Fruit fly (Drosophila melanogaster): ENCODE measurements around the gene Polr2C.

Polr2C gene

dm6 chr2L:13835002-13835910, 2.1 kb downstream of the Polr2C start, which contains the start of the genes mRpS23 and CenG1A (continued):
- TF ChIP-seq dmrt11E (tag; optimal IDR thresholded peaks at IDR 0.05) (peak; percentile 99), CG15073 (GFP tag; optimal IDR thresholded peaks at IDR 0.05) (peak; percentile 94), TFAM (GFP tag; optimal IDR thresholded peaks at IDR 0.05) (peak; percentile 97), h (optimal IDR thresholded peaks at IDR 0.05) (no peak), dmrt99B (tag; optimal IDR thresholded peaks at IDR 0.05) (peak; percentile 100), Spps (tag; optimal IDR thresholded peaks at IDR 0.05) (peak; percentile 99), CG15479 (GFP tag; optimal IDR thresholded peaks at IDR 0.05) (peak; percentile 80), Antp (GFP tag; optimal IDR thresholded peaks at IDR 0.05) (peak; percentile 100), slou (GFP tag; optimal IDR thresholded peaks at IDR 0.05) (peak; percentile 99), oc (tag; optimal IDR thresholded peaks at IDR 0.05) (peak; percentile 100), CG17359 (tag; optimal IDR thresholded peaks at IDR 0.05) (peak; percentile 100), her (GFP tag; optimal IDR thresholded peaks at IDR 0.05) (peak; percentile 98), CG18262 (tag; optimal IDR thresholded peaks at IDR 0.05) (peak; percentile 100), abd-A (tag; optimal IDR thresholded peaks at IDR 0.05) (no peak), CG15269 (tag; optimal IDR thresholded peaks at IDR 0.05) (peak; percentile 100), maf-S (GFP tag; optimal IDR thresholded peaks at IDR 0.05) (peak; percentile 100), CG12236 (GFP tag; optimal IDR thresholded peaks at IDR 0.05) (peak; percentile 99), HLH54F (GFP tag; optimal IDR thresholded peaks at IDR 0.05) (peak; percentile 100), CoRest (tag; optimal IDR thresholded peaks at IDR 0.05) (peak; percentile 100), ssp (GFP tag; IDR thresholded peaks at IDR 0.05) (peak; percentile 97), CG10979 (tag; optimal IDR thresholded peaks at IDR 0.05) (peak; percentile 100), schlank (tag; optimal IDR thresholded peaks at IDR 0.05) (peak; percentile 100), CG2678 (tag; optimal IDR thresholded peaks at IDR 0.05) (peak; percentile 100), bowl (GFP tag; IDR thresholded peaks at IDR 0.05) (peak; percentile 100), CG15514 (GFP tag; optimal IDR thresholded peaks at IDR 0.05) (peak; percentile 96), CG2712 (tag; optimal IDR thresholded peaks at IDR 0.05) (peak; percentile 100), Mad (GFP tag; optimal IDR thresholded peaks at IDR 0.05) (peak; percentile 100), CTCF (GFP tag; optimal IDR thresholded peaks at IDR 0.05) (peak; percentile 82), CG17186 (GFP tag; optimal IDR thresholded peaks at IDR 0.05) (peak; percentile 98), Dref (GFP tag; IDR thresholded peaks at IDR 0.05) (peak; percentile 70), pnt (GFP tag; optimal IDR thresholded peaks at IDR 0.05) (peak; percentile 100), eve (GFP tag; optimal IDR thresholded peaks at IDR 0.05) (peak in 1 of 2 experiments; percentile 62), CG4617 (GFP tag; optimal IDR thresholded peaks at IDR 0.05; ENCODE audit: borderline replicate concordance) (peak; percentile 100), CG16813 (GFP tag; IDR thresholded peaks at IDR 0.05; ENCODE audit: partially characterized antibody) (peak; percentile 79), Rfx (GFP tag; IDR thresholded peaks at IDR 0.05) (peak; percentile 100), salm (tag; optimal IDR thresholded peaks at IDR 0.05) (peak; percentile 100), zen (tag; optimal IDR thresholded peaks at IDR 0.05) (peak; percentile 100), CG9437 (GFP tag; optimal IDR thresholded peaks at IDR 0.05) (peak; percentile 96), mam (GFP tag; optimal IDR thresholded peaks at IDR 0.05) (peak; percentile 100), Bgb (GFP tag; IDR thresholded peaks at IDR 0.05; ENCODE audit: partially characterized antibody) (peak; percentile 70), CG12744 (GFP tag; optimal IDR thresholded peaks at IDR 0.05) (peak; percentile 100), Nf-YC (tag; optimal IDR thresholded peaks at IDR 0.05) (peak; percentile 94), CG16815 (GFP tag; optimal IDR thresholded peaks at IDR 0.05) (peak; percentile 100), mld (GFP tag; IDR thresholded peaks at IDR 0.05; ENCODE audit: partially characterized antibody) (peak; percentile 70; the same call in 2 of the 3 replicates), Hr51 (GFP tag; optimal IDR thresholded peaks at IDR 0.05) (peak; percentile 100), nau (GFP tag; optimal IDR thresholded peaks at IDR 0.05) (peak; percentile 100), CG8944 (GFP tag; optimal IDR thresholded peaks at IDR 0.05) (peak; percentile 100), CG3847 (GFP tag; IDR thresholded peaks at IDR 0.05) (peak; percentile 100)

Measured in whole organism, embryonic.